Worm (Caenorhabditis elegans) whole organism, late embryonic: ENCODE data around the gene C18E9.5.

Experiments used
- F13H6.1 ChIP-seq: sonication (generic microtip); optimal IDR thresholded peaks from 2 replicates; lab custom pipeline; 2016; ENCODE audit warnings: missing genetic modification characterization, missing compliant biosample characterization
- ahr-1 ChIP-seq: sonication (generic microtip); optimal IDR thresholded peaks from 2 replicates; lab custom pipeline; 2016; ENCODE audit warnings: missing genetic modification characterization, missing compliant biosample characterization
- ama-1 ChIP-seq: fragments of 150-350 bp; optimal IDR thresholded peaks from 2 replicates; lab custom pipeline; 2014
- ceh-14 ChIP-seq: sonication (generic microtip); optimal IDR thresholded peaks from 2 replicates; lab custom pipeline; 2016; ENCODE audit warnings: missing genotype, missing genetic modification characterization, missing compliant biosample characterization
- ceh-18 ChIP-seq: sonication (generic microtip); optimal IDR thresholded peaks from 2 replicates; lab custom pipeline; 2016; ENCODE audit warnings: missing genetic modification characterization, missing compliant biosample characterization
- elt-4 ChIP-seq: sonication (generic microtip); optimal IDR thresholded peaks from 2 replicates; lab custom pipeline; 2016; ENCODE audit warnings: missing genetic modification characterization, missing compliant biosample characterization
- ets-4 ChIP-seq: sonication (generic microtip); optimal IDR thresholded peaks from 2 replicates; lab custom pipeline; 2016; ENCODE audit warnings: missing genetic modification characterization, missing compliant biosample characterization
- hlh-8 ChIP-seq: sonication (generic microtip); optimal IDR thresholded peaks from 2 replicates; lab custom pipeline; 2016; ENCODE audit warnings: missing genotype, missing genetic modification characterization, missing compliant biosample characterization
- nhr-232 ChIP-seq: sonication (generic microtip); optimal IDR thresholded peaks from 2 replicates; lab custom pipeline; 2016; ENCODE audit warnings: missing genetic modification characterization, missing compliant biosample characterization
- tbx-2 ChIP-seq: sonication (generic microtip); optimal IDR thresholded peaks from 2 replicates; lab custom pipeline; 2016; ENCODE audit warnings: missing genetic modification characterization, missing compliant biosample characterization

DNA sequence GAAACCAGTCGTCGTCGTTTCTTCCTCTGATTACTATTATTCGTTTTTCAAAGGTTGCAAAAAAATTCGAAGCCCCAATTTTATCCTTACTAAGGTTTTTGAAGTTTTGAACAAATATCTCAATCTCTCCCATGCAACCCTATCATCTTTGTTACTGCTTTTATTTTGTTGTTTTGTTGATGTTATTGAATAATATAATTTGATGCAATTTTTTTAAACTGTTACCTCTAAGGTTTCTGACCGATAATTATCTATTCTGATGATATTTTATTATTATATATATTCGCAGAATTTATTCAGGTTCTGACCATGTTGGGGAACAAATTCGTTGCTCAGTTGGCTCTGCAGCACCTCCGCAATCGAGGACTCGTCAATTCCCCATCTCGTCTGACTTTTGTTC, 26.3 kb downstream of the C18E9.5 start, which contains the start of gene ndub-2:
- TF ChIP-seq ama-1 (no peak), ceh-14 (tag; lab: Kevin White, UChicago) (no peak), ceh-18 (tag; lab: Kevin White, UChicago) (no peak), hlh-8 (tag; lab: Kevin White, UChicago) (no peak), ahr-1 (tag; lab: Kevin White, UChicago) (no peak), tbx-2 (tag; lab: Kevin White, UChicago) (no peak), ets-4 (no peak), nhr-232 (tag; lab: Kevin White, UChicago) (no peak), elt-4 (tag; lab: Kevin White, UChicago) (no peak), F13H6.1 (tag; lab: Kevin White, UChicago) (no peak)
